Fruit fly (Drosophila melanogaster): ENCODE data around the gene CG14810.

Gene CG14810

DNA sequence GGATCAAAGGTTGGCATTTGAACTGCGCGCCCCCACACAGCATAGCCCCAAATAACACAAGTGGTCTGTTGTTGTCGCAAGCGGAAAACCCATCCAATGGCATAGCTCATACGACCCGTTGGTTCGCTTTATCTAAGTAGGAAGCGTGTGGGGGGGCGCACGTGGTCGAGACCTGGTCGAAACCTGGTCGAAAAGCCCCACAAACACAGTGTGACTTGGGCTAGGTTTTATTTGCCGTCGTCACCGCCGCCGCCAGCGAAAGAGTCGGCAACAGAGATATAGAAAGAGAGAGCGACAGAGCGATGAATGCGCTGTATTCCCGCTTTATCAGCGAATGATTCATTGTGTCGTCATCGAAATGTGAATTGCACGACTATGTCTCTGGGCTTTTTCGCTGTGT, 22.7 kb upstream of the CG14810 start:
- TF ChIP-seq sd (tag; optimal IDR thresholded peaks at IDR 0.05) (peak; percentile 81), HmgZ (tag; optimal IDR thresholded peaks at IDR 0.05) (peak; percentile 27), crol (GFP tag; IDR thresholded peaks at IDR 0.05) (peak; percentile 38), Oaz (GFP tag; IDR thresholded peaks at IDR 0.05) (no peak), CG8359 (GFP tag; optimal IDR thresholded peaks at IDR 0.05; ENCODE audit: borderline replicate concordance) (no peak), rib (GFP tag; IDR thresholded peaks at IDR 0.05) (0 out of 2 replicates have a peak, but pooled peaks have one; percentile 40), BtbVII (GFP tag; optimal IDR thresholded peaks at IDR 0.05) (peak; percentile 35), CG4730 (GFP tag; IDR thresholded peaks at IDR 0.05) (no peak), pzg (GFP tag; optimal IDR thresholded peaks at IDR 0.05) (no peak), Hr78 (GFP tag; optimal IDR thresholded peaks at IDR 0.05) (peak in 1 of 2 experiments; percentile 93), CG2678 (tag; optimal IDR thresholded peaks at IDR 0.05) (peak; percentile 5), CG14441 (GFP tag; IDR thresholded peaks at IDR 0.05) (no peak), CG12769 (tag; optimal IDR thresholded peaks at IDR 0.05) (peak; percentile 82), fd96Cb (tag; optimal IDR thresholded peaks at IDR 0.05) (no peak), vvl (GFP tag; IDR thresholded peaks at IDR 0.05) (peak; percentile 48; the same call in 1 of the 2 replicates), CG10321 (GFP tag; IDR thresholded peaks at IDR 0.05) (peak; percentile 36; the same call in 1 of the 2 replicates), slbo (GFP tag; IDR thresholded peaks at IDR 0.05) (peak; percentile 11; the same call in 1 of the 2 replicates), CG34376 (GFP tag; optimal IDR thresholded peaks at IDR 0.05) (peak; percentile 47), Adf1 (GFP tag; IDR thresholded peaks at IDR 0.05) (peak; percentile 37; the same call in 1 of the 2 replicates), CG11696 (GFP tag; IDR thresholded peaks at IDR 0.05) (no peak), CG10543 (GFP tag; optimal IDR thresholded peaks at IDR 0.05) (peak; percentile 65), Eip74EF (GFP tag; optimal IDR thresholded peaks at IDR 0.05) (peak in 1 of 2 experiments; percentile 88), CG31388 (GFP tag; optimal IDR thresholded peaks at IDR 0.05) (no peak), tup (GFP tag; optimal IDR thresholded peaks at IDR 0.05) (no peak), Med (GFP tag) (peak; percentile 87), Pdp1 (GFP tag; optimal IDR thresholded peaks at IDR 0.05) (peak in 1 of 2 experiments; percentile 1), mirr (GFP tag; optimal IDR thresholded peaks at IDR 0.05) (peak; percentile 33), inv (GFP tag; IDR thresholded peaks at IDR 0.05; ENCODE audit: partially characterized antibody) (no peak), CG8290 (GFP tag; optimal IDR thresholded peaks at IDR 0.05) (no peak), CG8290 (tag; optimal IDR thresholded peaks at IDR 0.05) (peak in 1 of 2 experiments; percentile 51), Nf-YC (tag; optimal IDR thresholded peaks at IDR 0.05) (peak; percentile 65), CG8388 (GFP tag; optimal IDR thresholded peaks at IDR 0.05) (no peak), dm (GFP tag; optimal IDR thresholded peaks at IDR 0.05) (no peak), her (GFP tag; optimal IDR thresholded peaks at IDR 0.05) (no peak), fd102C (GFP tag; optimal IDR thresholded peaks at IDR 0.05) (no peak), kay (GFP tag; optimal IDR thresholded peaks at IDR 0.05) (peak; percentile 79), Hey (tag; optimal IDR thresholded peaks at IDR 0.05) (peak; percentile 10), sr (GFP tag; IDR thresholded peaks at IDR 0.05) (peak; percentile 44; the same call in 1 of the 3 replicates), exex (tag; optimal IDR thresholded peaks at IDR 0.05) (peak; percentile 34), ems (GFP tag; optimal IDR thresholded peaks at IDR 0.05) (no peak), chinmo (GFP tag; IDR thresholded peaks at IDR 0.05; ENCODE audit: partially characterized antibody) (0 out of 4 replicates have a peak, but pooled peaks have one; percentile 48), cwo (GFP tag; optimal IDR thresholded peaks at IDR 0.05) (peak; percentile 86), CG13424 (tag; optimal IDR thresholded peaks at IDR 0.05) (no peak), sug (tag; optimal IDR thresholded peaks at IDR 0.05) (peak; percentile 98), lab (GFP tag; optimal IDR thresholded peaks at IDR 0.05) (peak; percentile 55), dysf (GFP tag; IDR thresholded peaks at IDR 0.05) (0 out of 3 replicates have a peak, but pooled peaks have one; percentile 8), CG13894 (tag; optimal IDR thresholded peaks at IDR 0.05) (peak; percentile 55), tgo (GFP tag; IDR thresholded peaks at IDR 0.05) (peak; percentile 16; the same call in 1 of the 3 replicates), abd-A (tag; optimal IDR thresholded peaks at IDR 0.05) (peak; percentile 10)

Data from whole organism, embryonic.